Worm (Caenorhabditis elegans) whole organism, L4/young adult: Measurements from ENCODE around the gene acr-14.

Experiments used
- W03F9.2 ChIP-seq: fragments of 150-350 bp; optimal IDR thresholded peaks from 2 replicates; lab custom pipeline; 2014; ENCODE audit warnings: missing biosample characterization, missing genetic modification characterization
- dao-5 ChIP-seq: sonication (generic microtip); optimal IDR thresholded peaks from 2 replicates; lab custom pipeline; 2016; ENCODE audit warnings: missing genotype, missing genetic modification characterization, moderate library complexity, missing compliant biosample characterization
- him-1 ChIP-seq: sonication (generic microtip); optimal IDR thresholded peaks from 2 replicates; lab custom pipeline; 2016; ENCODE audit warnings: missing genotype, missing genetic modification reagents, missing genetic modification characterization, missing compliant biosample characterization

- TF ChIP-seq W03F9.2 (tag; lab: Kevin White, UChicago), result no peak
- no peak for TF ChIP-seq him-1
- TF ChIP-seq dao-5, result no peak
These were observed 49.7 kb downstream of the acr-14 start for ce11 chrII:8127290-8127689.
